Fruit fly (Drosophila melanogaster): ENCODE results near the gene CG7512.

DNA sequence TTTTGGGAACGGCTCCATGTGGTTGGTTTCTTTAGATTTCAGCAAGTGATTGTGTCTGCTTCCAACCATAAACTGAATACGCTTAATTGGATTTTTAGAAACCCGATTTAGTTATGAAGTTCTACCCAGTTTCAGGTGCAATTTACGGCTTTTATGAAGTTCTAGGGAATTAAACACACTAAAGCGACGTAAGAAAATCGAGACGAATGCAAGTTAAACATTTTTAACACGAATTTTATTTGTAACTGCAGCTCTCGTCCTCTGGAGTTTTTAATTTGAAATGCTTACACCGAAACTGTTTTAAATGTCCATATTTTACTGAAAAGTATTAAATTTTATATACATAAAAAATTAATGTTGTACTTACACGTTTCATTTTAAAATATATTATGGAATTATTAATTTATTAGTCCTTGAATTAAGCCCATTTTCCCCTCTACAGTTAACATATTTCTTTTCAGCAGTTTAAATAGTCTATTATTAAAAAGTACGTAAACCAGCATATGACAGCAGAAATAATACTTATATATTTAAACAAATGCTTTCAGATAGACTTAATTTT, 50.5 kb downstream of the CG7512 start, which contains the start of the genes CG46412 and CG33267:
- TF ChIP-seq CG4496 (GFP tag; IDR thresholded peaks at IDR 0.05), result no peak
- TF ChIP-seq gl (tag; optimal IDR thresholded peaks at IDR 0.05), result no peak
- no peak for TF ChIP-seq Snoo (tag; optimal IDR thresholded peaks at IDR 0.05)
- no peak for TF ChIP-seq CG13204 (GFP tag; optimal IDR thresholded peaks at IDR 0.05)
- TF ChIP-seq EcR (GFP tag; optimal IDR thresholded peaks at IDR 0.05), result no peak
- TF ChIP-seq CG32121 (GFP tag; IDR thresholded peaks at IDR 0.05), result no peak
- TF ChIP-seq D1 (tag; optimal IDR thresholded peaks at IDR 0.05), result no peak

All from whole organism, pupa.